Worm (Caenorhabditis elegans) whole organism, young adult: ENCODE measurements around the gene ZK792.12.

Experiments
- C06A6.2 ChIP-seq: fragments of 200-800 bp; sonication (Bioruptor generic); conservative IDR thresholded peaks from 2 replicates; pipeline ENCODE4 v1.3.6; 2022; ENCODE audit warnings: missing genetic modification characterization, missing compliant biosample characterization
- C17E4.6 ChIP-seq: fragments of 200-800 bp; sonication (Bioruptor generic); IDR thresholded peaks from 2 replicates; pipeline ENCODE4 v1.3.6; 2022; ENCODE audit warnings: missing genetic modification reagents, missing genetic modification characterization, missing compliant biosample characterization
- F23B12.7 ChIP-seq: sonication (generic microtip); optimal IDR thresholded peaks from 2 replicates; lab custom pipeline; 2017; ENCODE audit warnings: missing genetic modification characterization, mild to moderate bottlenecking, missing compliant biosample characterization, antibody characterized with exemption, moderate library complexity; ENCODE audit not compliant: insufficient read depth
- F49E8.2 ChIP-seq: sonication (generic microtip); optimal IDR thresholded peaks from 3 replicates; lab custom pipeline; 2017; ENCODE audit warnings: missing genetic modification characterization, mild to moderate bottlenecking, missing compliant biosample characterization, antibody characterized with exemption, moderate library complexity; ENCODE audit not compliant: insufficient read depth
- F55B11.4 ChIP-seq: sonication (generic microtip); optimal IDR thresholded peaks from 2 replicates; lab custom pipeline; 2016; ENCODE audit warnings: missing compliant biosample characterization, missing genetic modification characterization, borderline replicate concordance; ENCODE audit not compliant: insufficient read depth
- F57A8.1 ChIP-seq: fragments of 200-800 bp; sonication (Bioruptor generic); optimal IDR thresholded peaks from 2 replicates; lab custom pipeline; 2018; ENCODE audit warnings: mild to moderate bottlenecking, missing genetic modification characterization, moderate library complexity, missing compliant biosample characterization
- K11D2.4 ChIP-seq: fragments of 200-800 bp; sonication (Bioruptor generic); IDR thresholded peaks from 2 replicates; pipeline ENCODE4 v1.3.6; 2022; ENCODE audit warnings: missing genetic modification reagents, missing genetic modification characterization, missing compliant biosample characterization
- T07F8.4 ChIP-seq: sonication (generic microtip); optimal IDR thresholded peaks from 2 replicates; lab custom pipeline; 2016; ENCODE audit warnings: mild to moderate bottlenecking, missing genetic modification characterization, moderate library complexity, missing compliant biosample characterization
- T26A5.8 ChIP-seq: sonication (generic microtip); optimal IDR thresholded peaks from 2 replicates; lab custom pipeline; 2016; ENCODE audit warnings: missing genetic modification characterization, missing compliant biosample characterization
- Y53F4B.3 ChIP-seq: fragments of 200-800 bp; sonication (Bioruptor generic); IDR thresholded peaks from 2 replicates; pipeline ENCODE4 v1.3.6; 2022; ENCODE audit warnings: missing genetic modification reagents, missing genetic modification characterization, missing compliant biosample characterization
- Y56A3A.18 ChIP-seq: fragments of 200-800 bp; sonication (Bioruptor generic); IDR thresholded peaks from 2 replicates; pipeline ENCODE4 v1.3.6; 2022; ENCODE audit warnings: missing genetic modification reagents, missing genetic modification characterization, missing compliant biosample characterization
- Y79H2A.3 ChIP-seq: fragments of 200-800 bp; sonication (Bioruptor generic); conservative IDR thresholded peaks from 2 replicates; pipeline ENCODE4 v1.3.6; 2022; ENCODE audit warnings: missing genetic modification reagents, missing genetic modification characterization, missing compliant biosample characterization
- aptf-3 ChIP-seq: fragments of 200-800 bp; sonication (Bioruptor generic); IDR thresholded peaks from 2 replicates; pipeline ENCODE4 v1.3.6; 2022; ENCODE audit warnings: missing genetic modification characterization, missing compliant biosample characterization
- atf-7 ChIP-seq: sonication (generic microtip); optimal IDR thresholded peaks from 2 replicates; lab custom pipeline; 2017; ENCODE audit warnings: mild to moderate bottlenecking, missing genetic modification characterization, missing compliant biosample characterization
- athp-1 ChIP-seq: sonication (generic microtip); optimal IDR thresholded peaks from 2 replicates; lab custom pipeline; 2017; ENCODE audit warnings: mild to moderate bottlenecking, missing genetic modification characterization, missing compliant biosample characterization
- attf-5 ChIP-seq: fragments of 200-800 bp; sonication (Bioruptor generic); optimal IDR thresholded peaks from 2 replicates; lab custom pipeline; 2018; ENCODE audit warnings: mild to moderate bottlenecking, missing genetic modification characterization, missing compliant biosample characterization
- cebp-1 ChIP-seq, 2 experiments: fragments of 200-800 bp in 1 of 2; sonication (Bioruptor generic) in 1 of 2; sonication (generic microtip) in 1 of 2; IDR thresholded peaks in 1 of 2; optimal IDR thresholded peaks in 1 of 2; 2 replicates each; pipeline versions ENCODE4 v1.3.6 to Lab custom; 2017 to 2022; ENCODE audit warnings: missing compliant biosample characterization in 2 of 2, missing genetic modification characterization in 2 of 2, mild to moderate bottlenecking in 1 of 2, missing genetic modification reagents in 1 of 2, moderate library complexity in 1 of 2
- cebp-2 ChIP-seq: fragments of 200-800 bp; sonication (Bioruptor generic); IDR thresholded peaks from 2 replicates; pipeline ENCODE4 v1.3.6; 2022; ENCODE audit warnings: missing genetic modification characterization, missing compliant biosample characterization
- ceh-40 ChIP-seq: fragments of 200-800 bp; sonication (Bioruptor generic); IDR thresholded peaks from 2 replicates; pipeline ENCODE4 v1.3.6; 2022; ENCODE audit warnings: missing genetic modification characterization, missing compliant biosample characterization
- ceh-58 ChIP-seq: fragments of 200-800 bp; sonication (Bioruptor generic); IDR thresholded peaks from 2 replicates; pipeline ENCODE4 v1.3.6; 2022; ENCODE audit warnings: missing genetic modification characterization, missing compliant biosample characterization
- ceh-91 ChIP-seq: fragments of 200-800 bp; sonication (Bioruptor generic); IDR thresholded peaks from 2 replicates; pipeline ENCODE4 v1.3.6; 2022; ENCODE audit warnings: missing genetic modification reagents, missing genetic modification characterization, missing compliant biosample characterization
- dpl-1 ChIP-seq: fragments of 150-350 bp; optimal IDR thresholded peaks from 2 replicates; lab custom pipeline; 2014; ENCODE audit warnings: missing biosample characterization, missing genetic modification reagents, missing genetic modification characterization
- efl-1 ChIP-seq: fragments of 150-350 bp; optimal IDR thresholded peaks from 2 replicates; lab custom pipeline; 2014; ENCODE audit warnings: missing biosample characterization, missing genetic modification reagents, missing genetic modification characterization
- egl-44 ChIP-seq: fragments of 200-800 bp; sonication (Bioruptor generic); IDR thresholded peaks from 2 replicates; pipeline ENCODE4 v1.3.6; 2022; ENCODE audit warnings: missing genetic modification reagents, missing genetic modification characterization, missing compliant biosample characterization
- gei-17 ChIP-seq: fragments of 200-800 bp; sonication (Bioruptor generic); optimal IDR thresholded peaks from 2 replicates; lab custom pipeline; 2018; ENCODE audit warnings: mild to moderate bottlenecking, missing genetic modification characterization, missing compliant biosample characterization
- hlh-12 ChIP-seq: sonication (generic microtip); optimal IDR thresholded peaks from 2 replicates; lab custom pipeline; 2016; ENCODE audit warnings: missing genetic modification characterization, missing compliant biosample characterization
- hlh-26 ChIP-seq: fragments of 200-800 bp; sonication (Bioruptor generic); conservative IDR thresholded peaks from 2 replicates; pipeline ENCODE4 v1.3.6; 2022; ENCODE audit warnings: missing genetic modification reagents, missing genetic modification characterization, missing compliant biosample characterization
- let-607 ChIP-seq, 2 experiments: fragments of 200-800 bp in 1 of 2; sonication (Bioruptor generic) in 1 of 2; sonication (generic microtip) in 1 of 2; optimal IDR thresholded peaks; 2 replicates each; lab custom pipeline; 2016 to 2018; ENCODE audit warnings: mild to moderate bottlenecking in 2 of 2, missing compliant biosample characterization in 2 of 2, missing genetic modification characterization in 2 of 2, moderate library complexity in 2 of 2, missing genotype in 1 of 2
- lin-40 ChIP-seq: sonication (generic microtip); optimal IDR thresholded peaks from 2 replicates; lab custom pipeline; 2016; ENCODE audit warnings: missing genetic modification characterization, mild to moderate bottlenecking, missing compliant biosample characterization, missing genotype, missing genetic modification reagents
- madf-6 ChIP-seq: fragments of 200-800 bp; sonication (Bioruptor generic); IDR thresholded peaks from 2 replicates; pipeline ENCODE4 v1.3.6; 2022; ENCODE audit warnings: missing genetic modification reagents, missing genetic modification characterization, missing compliant biosample characterization
- mcd-1 ChIP-seq: fragments of 200-800 bp; sonication (Bioruptor generic); IDR thresholded peaks from 2 replicates; pipeline ENCODE4 v1.3.6; 2022; ENCODE audit warnings: missing genetic modification reagents, missing genetic modification characterization, missing compliant biosample characterization
- mxl-1 ChIP-seq: sonication (generic microtip); optimal IDR thresholded peaks from 2 replicates; lab custom pipeline; 2016; ENCODE audit warnings: missing genetic modification characterization, missing compliant biosample characterization
- nfya-1 ChIP-seq: sonication (generic microtip); optimal IDR thresholded peaks from 2 replicates; lab custom pipeline; 2017; ENCODE audit warnings: antibody characterized with exemption, missing compliant biosample characterization, missing genetic modification characterization, borderline replicate concordance; ENCODE audit not compliant: insufficient read depth
- nfya-2 ChIP-seq: fragments of 200-800 bp; sonication (Bioruptor generic); IDR thresholded peaks from 2 replicates; pipeline ENCODE4 v1.3.6; 2022; ENCODE audit warnings: missing genetic modification reagents, missing genetic modification characterization, missing compliant biosample characterization
- nhr-27 ChIP-seq: fragments of 200-800 bp; sonication (Bioruptor generic); optimal IDR thresholded peaks from 2 replicates; lab custom pipeline; 2018; ENCODE audit warnings: mild to moderate bottlenecking, missing genetic modification characterization, moderate library complexity, missing compliant biosample characterization
- nhr-90 ChIP-seq: sonication (generic microtip); optimal IDR thresholded peaks from 2 replicates; lab custom pipeline; 2016; ENCODE audit warnings: missing genotype, mild to moderate bottlenecking, missing genetic modification characterization, missing compliant biosample characterization
- pbrm-1 ChIP-seq: fragments of 200-800 bp; sonication (Bioruptor generic); IDR thresholded peaks from 2 replicates; pipeline ENCODE4 v1.3.6; 2022; ENCODE audit warnings: missing genetic modification reagents, missing genetic modification characterization, missing compliant biosample characterization
- pha-4 ChIP-seq: fragments of 150-350 bp; sonication (generic microtip); optimal IDR thresholded peaks from 2 replicates; lab custom pipeline; 2014; ENCODE audit warnings: missing biosample characterization, missing genetic modification reagents, missing genetic modification characterization
- sdz-38 ChIP-seq: sonication (generic microtip); optimal IDR thresholded peaks from 2 replicates; lab custom pipeline; 2016; ENCODE audit warnings: missing genotype, missing genetic modification characterization, missing compliant biosample characterization
- snpc-1.3 ChIP-seq: sonication (generic microtip); optimal IDR thresholded peaks from 2 replicates; lab custom pipeline; 2017; ENCODE audit warnings: missing genetic modification characterization, mild to moderate bottlenecking, missing compliant biosample characterization, antibody characterized with exemption, moderate library complexity, missing genotype, missing genetic modification reagents; ENCODE audit not compliant: insufficient read depth
- sptf-2 ChIP-seq: fragments of 200-800 bp; sonication (Bioruptor generic); optimal IDR thresholded peaks from 2 replicates; lab custom pipeline; 2018; ENCODE audit warnings: mild to moderate bottlenecking, missing genetic modification characterization, missing compliant biosample characterization
- tlf-1 ChIP-seq: fragments of 200-800 bp; sonication (Bioruptor generic); optimal IDR thresholded peaks from 2 replicates; lab custom pipeline; 2018; ENCODE audit warnings: mild to moderate bottlenecking, missing genetic modification characterization, missing compliant biosample characterization
- unc-130 ChIP-seq: sonication (generic microtip); optimal IDR thresholded peaks from 2 replicates; lab custom pipeline; 2016; ENCODE audit warnings: missing genetic modification reagents, missing genetic modification characterization, missing compliant biosample characterization
- ztf-28 ChIP-seq: fragments of 200-800 bp; sonication (Bioruptor generic); IDR thresholded peaks from 2 replicates; pipeline ENCODE4 v1.3.6; 2022; ENCODE audit warnings: missing genetic modification reagents, missing genetic modification characterization, missing compliant biosample characterization
- ztf-3 ChIP-seq: fragments of 200-800 bp; sonication (Bioruptor generic); optimal IDR thresholded peaks from 2 replicates; lab custom pipeline; 2018; ENCODE audit warnings: mild to moderate bottlenecking, missing genetic modification characterization, missing compliant biosample characterization

ZK792.12 gene

ce11 chrIV:11695634-11696033, 2.0 kb downstream of the ZK792.12 start (continued):
- TF ChIP-seq mcd-1 (GFP tag; lab: Robert Waterston, UW) (no peak), athp-1 (tag; lab: Kevin White, UChicago) (peak; percentile 7), C06A6.2 (GFP tag; lab: Robert Waterston, UW) (no peak), Y79H2A.3 (GFP tag; lab: Robert Waterston, UW) (no peak), F57A8.1 (GFP tag; lab: Kevin White, UChicago) (no peak), attf-5 (GFP tag; lab: Kevin White, UChicago) (no peak), ztf-3 (GFP tag; lab: Kevin White, UChicago) (no peak), F49E8.2 (tag; lab: Kevin White, UChicago) (peak; percentile 54), F23B12.7 (tag; lab: Kevin White, UChicago) (no peak), madf-6 (peak; percentile 95), sptf-2 (GFP tag; lab: Kevin White, UChicago) (no peak), tlf-1 (GFP tag; lab: Kevin White, UChicago) (peak; percentile 41), ceh-91 (GFP tag; lab: Robert Waterston, UW) (peak; percentile 75), egl-44 (GFP tag; lab: Robert Waterston, UW) (no peak), snpc-1.3 (peak; percentile 56), C17E4.6 (GFP tag; lab: Robert Waterston, UW) (no peak), lin-40 (tag; lab: Kevin White, UChicago) (no peak), pha-4 (no peak), nfya-2 (no peak), dpl-1 (GFP tag; lab: Kevin White, UChicago) (no peak), hlh-26 (no peak), F55B11.4 (no peak), mxl-1 (tag; lab: Kevin White, UChicago) (no peak), gei-17 (GFP tag; lab: Kevin White, UChicago) (no peak), ceh-58 (GFP tag; lab: Robert Waterston, UW) (no peak), ztf-28 (no peak), Y56A3A.18 (GFP tag; lab: Robert Waterston, UW) (no peak), let-607 (tag; optimal IDR thresholded peaks at IDR 0.05; lab: Kevin White, UChicago) (no peak), atf-7 (tag; lab: Kevin White, UChicago) (no peak), nfya-1 (tag; lab: Kevin White, UChicago) (no peak), cebp-1 (GFP tag; IDR thresholded peaks at IDR 0.05; lab: Robert Waterston, UW) (no peak), cebp-1 (tag; optimal IDR thresholded peaks at IDR 0.05; lab: Kevin White, UChicago) (no peak), nhr-90 (tag; lab: Kevin White, UChicago) (no peak), ceh-40 (GFP tag; lab: Robert Waterston, UW) (no peak), efl-1 (GFP tag; lab: Kevin White, UChicago) (peak; percentile 49), hlh-12 (no peak), T07F8.4 (tag; lab: Kevin White, UChicago) (no peak), nhr-27 (tag; lab: Kevin White, UChicago) (no peak), cebp-2 (GFP tag; lab: Robert Waterston, UW) (no peak), sdz-38 (tag; lab: Kevin White, UChicago) (no peak), unc-130 (GFP tag; lab: Kevin White, UChicago) (peak; percentile 23), K11D2.4 (GFP tag; lab: Robert Waterston, UW) (no peak), pbrm-1 (GFP tag; lab: Robert Waterston, UW) (peak; percentile 48; the same call in 1 of the 2 replicates), aptf-3 (GFP tag; lab: Robert Waterston, UW) (no peak), Y53F4B.3 (GFP tag; lab: Robert Waterston, UW) (no peak), T26A5.8 (tag; lab: Kevin White, UChicago) (no peak)
- TF ChIP-seq, all 124 proteins: peak for 21
